Worm (Caenorhabditis elegans) whole organism, young adult: ENCODE measurements around the gene F46B3.23.

Experiments
- Y56A3A.18 ChIP-seq: fragments of 200-800 bp; sonication (Bioruptor generic); IDR thresholded peaks from 2 replicates; pipeline ENCODE4 v1.3.6; 2022; ENCODE audit warnings: missing genetic modification reagents, missing genetic modification characterization, missing compliant biosample characterization
- let-526 ChIP-seq: fragments of 200-800 bp; sonication (Bioruptor generic); IDR thresholded peaks from 2 replicates; pipeline ENCODE4 v1.3.6; 2022; ENCODE audit warnings: missing genetic modification reagents, missing genetic modification characterization, missing compliant biosample characterization
- lin-35 ChIP-seq, 3 experiments: fragments of 150-350 bp in 2 of 3; sonication (generic microtip) in 1 of 3; optimal IDR thresholded peaks; 2 replicates each; lab custom pipeline; 2014 to 2018; ENCODE audit warnings: missing biosample characterization in 3 of 3, missing genetic modification characterization in 3 of 3, missing genetic modification reagents in 3 of 3
- lsl-1 ChIP-seq: fragments of 200-800 bp; sonication (Bioruptor generic); optimal IDR thresholded peaks from 2 replicates; lab custom pipeline; 2018; ENCODE audit warnings: mild to moderate bottlenecking, missing genetic modification characterization, moderate library complexity, missing compliant biosample characterization
- pha-4 ChIP-seq: fragments of 150-350 bp; sonication (generic microtip); optimal IDR thresholded peaks from 2 replicates; lab custom pipeline; 2014; ENCODE audit warnings: missing biosample characterization, missing genetic modification reagents, missing genetic modification characterization
- rpc-1 ChIP-seq, 2 experiments: fragments of 150-350 bp in 1 of 2; sonication (generic microtip) in 1 of 2; optimal IDR thresholded peaks; 2 replicates each; lab custom pipeline; 2014 to 2018; ENCODE audit warnings: missing biosample characterization in 1 of 2, missing genetic modification characterization in 1 of 2, missing genetic modification reagents in 1 of 2, missing genotype in 1 of 2
- snpc-4 ChIP-seq, 5 experiments: fragments of 150-350 bp in 1 of 5; sonication (generic microtip) in 4 of 5; optimal IDR thresholded peaks; 2 replicates each; lab custom pipeline; 2014 to 2018; ENCODE audit warnings: missing genetic modification characterization in 5 of 5, missing biosample characterization in 3 of 5, antibody characterized with exemption in 2 of 5, mild to moderate bottlenecking in 2 of 5, missing compliant biosample characterization in 2 of 5, missing genotype in 2 of 5, moderate library complexity in 2 of 5, missing genetic modification reagents in 1 of 5
- tbp1 ChIP-seq: fragments of 200-800 bp; sonication (Bioruptor generic); optimal IDR thresholded peaks from 2 replicates; lab custom pipeline; 2018; ENCODE audit warnings: mild to moderate bottlenecking, missing genetic modification characterization, missing compliant biosample characterization
- unc-130 ChIP-seq: sonication (generic microtip); optimal IDR thresholded peaks from 2 replicates; lab custom pipeline; 2016; ENCODE audit warnings: missing genetic modification reagents, missing genetic modification characterization, missing compliant biosample characterization
- unc-62 ChIP-seq: fragments of 150-350 bp; optimal IDR thresholded peaks from 2 replicates; lab custom pipeline; 2014; ENCODE audit warnings: missing biosample characterization, missing genetic modification reagents, missing genetic modification characterization
- zim-3 ChIP-seq: sonication (generic microtip); optimal IDR thresholded peaks from 2 replicates; lab custom pipeline; 2017; ENCODE audit warnings: mild to moderate bottlenecking, missing genetic modification characterization, moderate library complexity, missing compliant biosample characterization
- ztf-26 ChIP-seq: sonication (generic microtip); optimal IDR thresholded peaks from 2 replicates; lab custom pipeline; 2017; ENCODE audit warnings: missing genetic modification characterization, missing compliant biosample characterization

DNA sequence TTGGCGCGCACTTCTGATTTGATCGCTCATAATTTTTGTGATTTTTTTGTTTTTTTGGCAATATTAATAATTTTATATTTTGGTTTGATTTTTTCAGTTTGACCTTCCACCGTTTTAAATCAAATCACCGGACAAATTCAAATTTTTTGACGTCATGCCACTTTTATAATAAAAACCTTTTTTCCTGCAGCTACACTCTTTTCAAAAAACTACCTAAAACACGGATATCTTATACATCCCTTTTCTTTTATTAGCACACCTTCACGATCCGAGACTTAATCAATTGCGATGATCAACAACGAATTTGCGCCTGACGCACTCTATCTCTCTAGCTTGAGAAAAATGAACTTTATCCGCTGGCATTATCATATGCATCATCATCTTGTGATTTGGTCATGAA lies 3.0 kb upstream of the F46B3.23 start, which contains the start of gene grd-2:
- TF ChIP-seq lin-35 (GFP tag; optimal IDR thresholded peaks at IDR 0.05; lab: Kevin White, UChicago): no peak
- TF ChIP-seq ztf-26 (tag; lab: Kevin White, UChicago): no peak
- no peak for TF ChIP-seq unc-62
- TF ChIP-seq rpc-1 (optimal IDR thresholded peaks at IDR 0.05; lab: Kevin White, UChicago): no peak
- TF ChIP-seq rpc-1 (tag; optimal IDR thresholded peaks at IDR 0.05; lab: Kevin White, UChicago): no peak
- no peak for TF ChIP-seq Y56A3A.18 (GFP tag; lab: Robert Waterston, UW)
- no peak for TF ChIP-seq let-526 (GFP tag; lab: Robert Waterston, UW)
- TF ChIP-seq unc-130 (GFP tag; lab: Kevin White, UChicago): no peak
- no peak for TF ChIP-seq pha-4 (tag; lab: Kevin White, UChicago)
- no peak for TF ChIP-seq tbp1
- TF ChIP-seq zim-3 (tag; lab: Kevin White, UChicago): no peak
- no peak for TF ChIP-seq snpc-4 (GFP tag; optimal IDR thresholded peaks at IDR 0.05; lab: Kevin White, UChicago)
- no peak for TF ChIP-seq snpc-4 (tag; optimal IDR thresholded peaks at IDR 0.05; lab: Kevin White, UChicago)
- TF ChIP-seq lsl-1 (GFP tag; lab: Kevin White, UChicago): no peak
